Fruit fly (Drosophila melanogaster): ENCODE measurements around the gene CG4098.
A peak's percentile ranks its signal among the peaks of the same experiment; 100 is the strongest.

Gene CG4098

DNA sequence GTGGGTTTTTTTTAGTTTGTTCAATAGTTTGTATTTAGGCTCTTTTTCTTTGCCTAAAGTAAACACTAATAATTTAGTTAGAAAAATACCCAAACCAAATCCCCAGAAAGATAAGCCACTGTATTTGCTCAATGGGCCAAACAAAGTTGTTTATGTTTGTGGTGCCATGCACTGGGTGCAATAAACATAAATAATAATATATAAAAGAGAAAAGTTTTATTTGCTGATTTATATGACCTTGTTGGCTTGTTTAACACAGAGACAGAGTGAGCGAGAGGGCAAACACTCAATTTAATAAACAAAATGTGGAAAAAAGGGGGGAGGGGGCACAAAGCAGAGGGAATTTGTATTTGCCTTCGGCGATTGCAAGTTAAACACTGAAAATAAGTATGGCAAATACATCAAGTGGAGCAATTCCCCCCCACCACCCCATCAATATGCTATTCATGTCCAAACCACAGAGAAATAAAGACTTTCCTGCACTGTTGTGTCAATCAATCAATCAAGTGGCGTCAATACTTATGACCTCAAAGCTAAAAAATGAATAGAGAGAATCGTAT is 31.4 kb upstream of the CG4098 start (continued):
- TF ChIP-seq gem (tag; optimal IDR thresholded peaks at IDR 0.05) (peak; percentile 67), schlank (tag; optimal IDR thresholded peaks at IDR 0.05) (no peak), CG17359 (tag; optimal IDR thresholded peaks at IDR 0.05) (peak; percentile 47), CG12744 (GFP tag; optimal IDR thresholded peaks at IDR 0.05) (no peak), CG31365 (tag; optimal IDR thresholded peaks at IDR 0.05) (no peak), CG30020 (tag; optimal IDR thresholded peaks at IDR 0.05) (no peak), trh (GFP tag; optimal IDR thresholded peaks at IDR 0.05) (no peak), CG7556 (GFP tag; optimal IDR thresholded peaks at IDR 0.05) (peak; percentile 38), Lpt (GFP tag; optimal IDR thresholded peaks at IDR 0.05) (no peak), Hand (GFP tag; optimal IDR thresholded peaks at IDR 0.05) (no peak), CG30403 (GFP tag; optimal IDR thresholded peaks at IDR 0.05) (no peak), CG4820 (GFP tag; optimal IDR thresholded peaks at IDR 0.05) (peak; percentile 13), fd3F (GFP tag; optimal IDR thresholded peaks at IDR 0.05) (no peak), CG4424 (GFP tag; optimal IDR thresholded peaks at IDR 0.05) (peak; percentile 0), HmgD (GFP tag; optimal IDR thresholded peaks at IDR 0.05) (no peak), CG9932 (GFP tag; IDR thresholded peaks at IDR 0.05) (no peak), CG18599 (GFP tag; optimal IDR thresholded peaks at IDR 0.05) (no peak), CG12391 (tag; optimal IDR thresholded peaks at IDR 0.05) (peak; percentile 35), CG13624 (GFP tag; optimal IDR thresholded peaks at IDR 0.05) (no peak), ssp (GFP tag; IDR thresholded peaks at IDR 0.05) (no peak), mam (GFP tag; optimal IDR thresholded peaks at IDR 0.05) (no peak), CG13894 (tag; optimal IDR thresholded peaks at IDR 0.05) (no peak), Ets65A (GFP tag) (no peak), yki (optimal IDR thresholded peaks at IDR 0.05) (no peak), p53 (GFP tag; optimal IDR thresholded peaks at IDR 0.05) (no peak), CG8478 (optimal IDR thresholded peaks at IDR 0.05) (no peak), H2.0 (GFP tag; IDR thresholded peaks at IDR 0.05) (no peak), BEAF-32 (GFP tag; optimal IDR thresholded peaks at IDR 0.05) (no peak), Xbp1 (GFP tag; optimal IDR thresholded peaks at IDR 0.05) (no peak), so (GFP tag; IDR thresholded peaks at IDR 0.05) (no peak), CkIIα-i1 (GFP tag; IDR thresholded peaks at IDR 0.05) (no peak), shn (GFP tag; optimal IDR thresholded peaks at IDR 0.05) (no peak), Dek (tag; optimal IDR thresholded peaks at IDR 0.05) (no peak), CG11696 (GFP tag; IDR thresholded peaks at IDR 0.05) (no peak), CG6765 (GFP tag; optimal IDR thresholded peaks at IDR 0.05) (no peak), Abd-B (GFP tag; optimal IDR thresholded peaks at IDR 0.05) (no peak), lab (GFP tag; optimal IDR thresholded peaks at IDR 0.05) (peak; percentile 60), slou (GFP tag; optimal IDR thresholded peaks at IDR 0.05) (no peak), tin (GFP tag; optimal IDR thresholded peaks at IDR 0.05) (no peak), CG6175 (GFP tag; IDR thresholded peaks at IDR 0.05) (no peak), CG10565 (GFP tag; optimal IDR thresholded peaks at IDR 0.05) (no peak), al (GFP tag; IDR thresholded peaks at IDR 0.05) (no peak), bowl (GFP tag; IDR thresholded peaks at IDR 0.05) (no peak), gce (GFP tag; IDR thresholded peaks at IDR 0.05) (no peak), scrt (GFP tag; optimal IDR thresholded peaks at IDR 0.05) (no peak), odd (GFP tag; optimal IDR thresholded peaks at IDR 0.05) (peak; percentile 32), emc (GFP tag; optimal IDR thresholded peaks at IDR 0.05) (no peak), abd-A (tag; optimal IDR thresholded peaks at IDR 0.05) (no peak), bcd (GFP tag; optimal IDR thresholded peaks at IDR 0.05) (peak; percentile 12), CG10209 (GFP tag; optimal IDR thresholded peaks at IDR 0.05) (peak; percentile 44), CG17385 (GFP tag; optimal IDR thresholded peaks at IDR 0.05) (no peak), Optix (GFP tag; IDR thresholded peaks at IDR 0.05) (no peak), CG43689 (GFP tag; IDR thresholded peaks at IDR 0.05) (no peak)
